Worm (Caenorhabditis elegans): ENCODE results near the gene fip-4.

fip-4 gene

DNA sequence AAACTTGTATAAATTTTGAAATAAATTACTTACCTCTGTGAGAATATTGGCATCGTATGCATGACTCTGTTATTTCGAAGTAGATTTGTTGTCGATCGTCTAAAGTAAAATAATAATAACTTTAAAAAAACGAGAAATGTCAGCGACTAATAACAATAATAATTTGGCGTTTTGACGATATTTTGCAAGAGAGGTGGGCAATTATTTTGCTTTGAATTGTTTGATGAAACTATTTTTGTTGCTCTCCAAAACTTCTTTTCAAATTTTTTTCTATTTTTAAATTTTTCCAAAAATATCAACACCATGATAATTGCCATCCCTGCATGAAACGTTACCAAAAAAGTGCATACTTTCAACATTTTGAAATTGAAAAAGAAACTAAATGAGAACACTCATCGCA lies 11.9 kb downstream of the fip-4 start, which contains the start of gene F41E6.7:
Gene F41E6.7 (minus strand): TSS at position 101 of the 400 bp plus-strand sequence.
- TF ChIP-seq unc-62 (GFP tag; optimal IDR thresholded peaks at IDR 0.05) (no peak), him-1 (tag; optimal IDR thresholded peaks at IDR 0.05) (no peak), rec-8 (tag; optimal IDR thresholded peaks at IDR 0.05) (no peak), rpc-1 (optimal IDR thresholded peaks at IDR 0.05) (no peak), rpc-1 (tag; optimal IDR thresholded peaks at IDR 0.05) (no peak), sdz-38 (tag; optimal IDR thresholded peaks at IDR 0.05) (no peak), dpl-1 (GFP tag; optimal IDR thresholded peaks at IDR 0.05) (no peak), ceh-27 (GFP tag; optimal IDR thresholded peaks at IDR 0.05) (no peak), hsf-1 (GFP tag; IDR thresholded peaks at IDR 0.05) (no peak), attf-3 (GFP tag; conservative IDR thresholded peaks at IDR 0.05) (no peak), chd-7 (tag; optimal IDR thresholded peaks at IDR 0.05) (no peak), D2030.7 (GFP tag; IDR thresholded peaks at IDR 0.05) (no peak), T07F8.4 (tag; optimal IDR thresholded peaks at IDR 0.05) (no peak), Y79H2A.3 (GFP tag; conservative IDR thresholded peaks at IDR 0.05) (no peak), hmg-1.2 (GFP tag; IDR thresholded peaks at IDR 0.05) (no peak), ceh-79 (tag; optimal IDR thresholded peaks at IDR 0.05) (no peak), mes-4 (tag; optimal IDR thresholded peaks at IDR 0.05) (no peak), ztf-22 (GFP tag; optimal IDR thresholded peaks at IDR 0.05) (no peak), ztf-28 (GFP tag; IDR thresholded peaks at IDR 0.05) (no peak), egl-44 (GFP tag; IDR thresholded peaks at IDR 0.05) (no peak), B0035.1 (tag; optimal IDR thresholded peaks at IDR 0.05) (no peak)

DNA sequence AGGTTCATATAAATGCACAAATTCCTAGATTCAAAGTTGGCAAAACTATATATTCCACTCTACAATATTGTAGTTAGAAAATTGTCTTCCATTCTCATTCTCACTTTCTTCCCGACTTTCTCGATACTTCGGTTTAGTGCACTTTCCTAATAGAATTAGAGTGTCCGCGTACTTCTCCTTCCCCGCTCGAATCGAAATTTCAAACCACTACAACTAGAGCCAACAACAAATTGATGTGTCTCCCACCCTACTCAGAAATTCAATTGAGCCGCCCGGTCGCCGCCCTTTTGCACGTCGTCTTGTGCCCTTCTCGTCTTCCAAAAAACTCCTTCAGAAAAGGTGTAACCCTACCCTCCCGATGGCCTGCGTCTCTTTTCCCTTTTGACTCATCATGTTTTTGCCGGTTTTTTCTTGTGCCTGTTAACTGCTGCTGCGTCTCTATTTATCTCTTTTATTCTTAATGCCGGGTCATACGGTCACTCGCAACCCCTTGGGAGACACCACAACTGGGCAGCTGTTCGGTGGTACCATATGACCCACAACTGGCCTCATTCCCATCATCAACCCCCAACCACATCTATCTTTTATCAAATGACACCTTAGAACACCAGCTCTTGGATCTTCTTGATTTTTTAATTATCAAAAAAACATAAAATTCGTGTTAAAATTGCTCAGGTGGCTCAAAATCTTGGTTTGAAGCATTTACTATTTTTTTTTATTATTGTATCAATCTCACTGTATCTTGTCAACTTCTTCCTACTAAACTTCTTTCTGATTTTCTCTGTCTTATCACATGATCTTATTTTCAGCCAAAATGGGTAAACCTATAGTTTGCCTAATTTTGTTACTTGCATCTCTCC lies 16.7 kb downstream of the fip-4 start, which contains the start of gene tag-196:
Gene tag-196 (plus strand): TSS at position 810 of the 860 bp plus-strand sequence.
- TF ChIP-seq egl-44 (GFP tag; IDR thresholded peaks at IDR 0.05) (0 out of 2 replicates have a peak, but pooled peaks have one; percentile 14), sptf-2 (GFP tag; optimal IDR thresholded peaks at IDR 0.05) (no peak)

DNA sequence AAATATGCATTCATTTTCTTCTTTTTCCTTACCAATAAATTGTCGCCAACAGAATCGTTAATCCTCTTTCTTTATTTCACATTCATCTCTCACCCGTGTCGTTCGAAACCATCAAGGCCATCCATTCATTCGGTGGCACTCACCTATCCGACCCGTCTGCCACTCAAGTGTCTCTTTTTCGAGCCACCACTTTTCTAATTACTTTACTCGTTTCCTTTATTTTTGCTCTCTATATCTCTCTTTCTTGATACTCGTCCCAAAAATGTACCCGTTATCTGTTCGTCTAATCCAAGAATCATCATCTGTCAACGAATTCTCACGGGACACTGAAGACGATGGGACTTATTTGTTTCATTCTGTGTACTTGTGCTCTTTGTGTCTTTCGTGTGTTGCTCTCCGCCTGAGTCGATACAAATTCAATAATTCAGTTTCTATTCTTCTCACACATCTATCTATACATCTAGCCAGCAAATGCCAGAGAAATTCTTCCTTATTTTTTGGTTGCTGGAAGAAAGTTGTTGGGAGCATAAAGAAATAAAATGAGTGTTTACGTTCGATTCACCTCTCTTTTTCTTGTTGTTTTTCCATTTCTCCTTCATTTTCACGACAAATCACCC lies 18.3 kb downstream of the fip-4 start:
- TF ChIP-seq zim-3 (tag; optimal IDR thresholded peaks at IDR 0.05): no peak
- TF ChIP-seq akir-1 (GFP tag; optimal IDR thresholded peaks at IDR 0.05): no peak
- no peak for TF ChIP-seq egl-44 (GFP tag; IDR thresholded peaks at IDR 0.05)
- no peak for TF ChIP-seq chd-7 (tag; optimal IDR thresholded peaks at IDR 0.05)
- TF ChIP-seq B0261.1 (tag; optimal IDR thresholded peaks at IDR 0.05): no peak
- no peak for TF ChIP-seq lsy-27 (tag; optimal IDR thresholded peaks at IDR 0.05; ENCODE audit: borderline replicate concordance, insufficient read depth)
- TF ChIP-seq nfya-2 (GFP tag; IDR thresholded peaks at IDR 0.05): no peak
- no peak for TF ChIP-seq mcd-1 (GFP tag; IDR thresholded peaks at IDR 0.05)
- no peak for TF ChIP-seq F55B11.4 (tag; optimal IDR thresholded peaks at IDR 0.05; ENCODE audit: borderline replicate concordance, insufficient read depth)
- no peak for TF ChIP-seq sea-2 (GFP tag; IDR thresholded peaks at IDR 0.05)
- TF ChIP-seq ets-4 (GFP tag; optimal IDR thresholded peaks at IDR 0.05): no peak
- no peak for TF ChIP-seq athp-1 (tag; optimal IDR thresholded peaks at IDR 0.05)
- TF ChIP-seq fkh-3 (tag; optimal IDR thresholded peaks at IDR 0.05): no peak
- TF ChIP-seq xnd-1 (tag; optimal IDR thresholded peaks at IDR 0.05): no peak
- TF ChIP-seq aptf-2 (GFP tag; conservative IDR thresholded peaks at IDR 0.05): no peak
- no peak for TF ChIP-seq Y56A3A.18 (GFP tag; IDR thresholded peaks at IDR 0.05)
- TF ChIP-seq lin-54 (GFP tag; optimal IDR thresholded peaks at IDR 0.05): no peak
- TF ChIP-seq lsl-1 (GFP tag; optimal IDR thresholded peaks at IDR 0.05): no peak
